Fruit fly (Drosophila melanogaster): ENCODE data around the gene D19B.

dm6 chr3L:6234035-6234434, 49.3 kb upstream of the D19B start, which contains the start of gene CG42714:
- TF ChIP-seq sv (GFP tag; optimal IDR thresholded peaks at IDR 0.05) (no peak), Myc (optimal IDR thresholded peaks at IDR 0.05) (no peak), lola (GFP tag; optimal IDR thresholded peaks at IDR 0.05) (no peak), Vsx2 (GFP tag; optimal IDR thresholded peaks at IDR 0.05; ENCODE audit: partially characterized antibody) (no peak), psq (GFP tag; optimal IDR thresholded peaks at IDR 0.05) (no peak), GATAd (GFP tag; optimal IDR thresholded peaks at IDR 0.05) (no peak), CG32264 (GFP tag; optimal IDR thresholded peaks at IDR 0.05) (no peak), Hr83 (GFP tag; optimal IDR thresholded peaks at IDR 0.05; ENCODE audit: poor library complexity, severe bottlenecking) (no peak)
